Worm (Caenorhabditis elegans) whole organism, mixed stage, embryonic: ENCODE measurements around the gene ceh-23.

ENCODE experiments used
- drap-1 ChIP-seq: fragments of 200-800 bp; sonication (Bioruptor generic); optimal IDR thresholded peaks from 3 replicates; lab custom pipeline; 2018; ENCODE audit warnings: mild to moderate bottlenecking, missing genetic modification characterization, missing compliant biosample characterization
- elt-1 ChIP-seq: sonication (generic microtip); optimal IDR thresholded peaks from 2 replicates; lab custom pipeline; 2017; ENCODE audit warnings: missing genetic modification characterization, mild to moderate bottlenecking, missing compliant biosample characterization, antibody characterized with exemption, moderate library complexity, borderline replicate concordance; ENCODE audit not compliant: insufficient read depth
- lin-13 ChIP-seq: fragments of 150-350 bp; optimal IDR thresholded peaks from 2 replicates; lab custom pipeline; 2014; ENCODE audit warnings: missing biosample characterization, missing genetic modification characterization
- lin-32 ChIP-seq: fragments of 200-800 bp; sonication (Bioruptor generic); optimal IDR thresholded peaks from 2 replicates; lab custom pipeline; 2018; ENCODE audit warnings: mild to moderate bottlenecking, missing genetic modification characterization, missing compliant biosample characterization
- mep-1 ChIP-seq: fragments of 150-350 bp; optimal IDR thresholded peaks from 2 replicates; lab custom pipeline; 2017; ENCODE audit warnings: missing biosample characterization, missing genetic modification reagents, missing genetic modification characterization, inconsistent platforms
- nhr-237 ChIP-seq: fragments of 150-350 bp; optimal IDR thresholded peaks from 2 replicates; lab custom pipeline; 2014; ENCODE audit warnings: missing biosample characterization, missing genetic modification characterization
- snpc-4 ChIP-seq: fragments of 150-350 bp; optimal IDR thresholded peaks from 2 replicates; lab custom pipeline; 2014; ENCODE audit warnings: missing biosample characterization, missing genetic modification characterization
- unc-120 ChIP-seq: sonication (generic microtip); optimal IDR thresholded peaks from 2 replicates; lab custom pipeline; 2017; ENCODE audit warnings: missing genetic modification characterization, missing compliant biosample characterization; ENCODE audit not compliant: poor library complexity, severe bottlenecking
- unc-39 ChIP-seq: fragments of 150-350 bp; optimal IDR thresholded peaks from 2 replicates; lab custom pipeline; 2014; ENCODE audit warnings: missing biosample characterization, missing genetic modification characterization
- ztf-11 ChIP-seq: fragments of 150-350 bp; optimal IDR thresholded peaks from 2 replicates; lab custom pipeline; 2014; ENCODE audit warnings: missing biosample characterization, missing genetic modification characterization

DNA sequence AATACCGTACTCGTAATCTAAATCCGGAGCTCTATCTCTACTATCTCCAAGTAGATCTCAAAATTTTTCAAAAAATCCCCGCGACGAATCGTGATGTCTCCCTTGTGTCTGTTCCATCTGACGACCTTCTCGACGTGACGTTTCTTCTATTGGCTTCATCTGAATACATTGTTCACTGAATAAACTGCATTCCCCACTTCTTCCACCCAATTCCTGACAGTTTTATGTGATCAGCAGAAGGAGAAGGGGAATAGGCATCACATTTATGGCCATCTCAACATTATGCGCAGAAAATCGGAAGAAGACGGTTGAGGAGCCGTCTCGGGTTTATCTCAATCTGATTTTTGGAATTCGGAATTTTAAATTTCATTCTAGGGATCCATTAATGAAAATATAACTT, 20.4 kb upstream of the ceh-23 start:
- no peak for TF ChIP-seq nhr-237 (tag; lab: Kevin White, UChicago)
- TF ChIP-seq snpc-4 (tag; lab: Kevin White, UChicago): no peak
- TF ChIP-seq elt-1 (tag; lab: Kevin White, UChicago): no peak
- no peak for TF ChIP-seq ztf-11
- TF ChIP-seq mep-1 (tag; lab: Kevin White, UChicago): no peak
- no peak for TF ChIP-seq unc-39 (tag; lab: Kevin White, UChicago)
- TF ChIP-seq drap-1 (GFP tag; lab: Kevin White, UChicago): no peak
- no peak for TF ChIP-seq lin-13 (tag; lab: Kevin White, UChicago)
- no peak for TF ChIP-seq unc-120 (tag; lab: Kevin White, UChicago)
- no peak for TF ChIP-seq lin-32 (GFP tag; lab: Kevin White, UChicago)
